Fruit fly (Drosophila melanogaster) whole organism, pupa: ENCODE data around the gene Pten.

Experiments used
- CG10348 ChIP-seq: fragments of 200-800 bp; sonication (Bioruptor generic); IDR thresholded peaks from 2 replicates; pipeline ENCODE4 v1.3.6; 2022; ENCODE audit warnings: missing biosample characterization, missing genetic modification characterization
- CG12605 ChIP-seq: fragments of 200-800 bp; sonication (Bioruptor generic); IDR thresholded peaks from 2 replicates; pipeline ENCODE4 v1.3.6; 2022; ENCODE audit warnings: missing biosample characterization, missing genetic modification characterization
- CG13204 ChIP-seq: fragments of 200-800 bp; sonication (Bioruptor generic); optimal IDR thresholded peaks from 2 replicates; lab custom pipeline; 2018; ENCODE audit warnings: missing biosample characterization, mild to moderate bottlenecking, missing genetic modification characterization, moderate library complexity
- CG14655 ChIP-seq: fragments of 200-800 bp; sonication (Bioruptor generic); optimal IDR thresholded peaks from 3 replicates; lab custom pipeline; 2017; ENCODE audit warnings: mild to moderate bottlenecking, missing biosample characterization, missing genetic modification reagents, missing genetic modification characterization
- CG15710 ChIP-seq: fragments of 200-800 bp; sonication (Bioruptor generic); optimal IDR thresholded peaks from 2 replicates; lab custom pipeline; 2018; ENCODE audit warnings: missing biosample characterization, mild to moderate bottlenecking, missing genetic modification characterization, moderate library complexity
- CG17806 ChIP-seq: fragments of 200-800 bp; sonication (Bioruptor generic); optimal IDR thresholded peaks from 2 replicates; lab custom pipeline; 2018; ENCODE audit warnings: missing biosample characterization, mild to moderate bottlenecking, missing genetic modification characterization, moderate library complexity
- CG32121 ChIP-seq: fragments of 200-800 bp; sonication (Bioruptor generic); IDR thresholded peaks from 2 replicates; pipeline ENCODE4 v1.3.6; 2022; ENCODE audit warnings: missing biosample characterization, missing genetic modification characterization
- CG34367 ChIP-seq: fragments of 200-800 bp; sonication (Bioruptor generic); optimal IDR thresholded peaks from 2 replicates; lab custom pipeline; 2018; ENCODE audit warnings: missing biosample characterization, mild to moderate bottlenecking, missing genetic modification characterization
- CG4496 ChIP-seq: fragments of 200-800 bp; sonication (Bioruptor generic); IDR thresholded peaks from 3 replicates; pipeline ENCODE4 v1.3.6; 2022; ENCODE audit warnings: missing biosample characterization, missing genetic modification characterization
- CG8159 ChIP-seq: fragments of 200-800 bp; sonication (Bioruptor generic); optimal IDR thresholded peaks from 3 replicates; lab custom pipeline; 2018; ENCODE audit warnings: missing biosample characterization, mild to moderate bottlenecking, missing genetic modification characterization, moderate library complexity
- CG9948 ChIP-seq: fragments of 200-800 bp; sonication (Bioruptor generic); optimal IDR thresholded peaks from 2 replicates; lab custom pipeline; 2018; ENCODE audit warnings: missing biosample characterization, mild to moderate bottlenecking, missing genetic modification characterization, moderate library complexity
- D1 ChIP-seq: fragments of 200-800 bp; sonication (Bioruptor generic); optimal IDR thresholded peaks from 2 replicates; lab custom pipeline; 2018; ENCODE audit warnings: missing biosample characterization, mild to moderate bottlenecking, missing genetic modification characterization, moderate library complexity
- EcR ChIP-seq: fragments of 200-800 bp; sonication (Bioruptor generic); optimal IDR thresholded peaks from 3 replicates; lab custom pipeline; 2019; ENCODE audit warnings: missing biosample characterization, missing genetic modification characterization, mild to moderate bottlenecking, moderate library complexity, missing genetic modification reagents
- Ets98B ChIP-seq: fragments of 200-800 bp; sonication (Bioruptor generic); IDR thresholded peaks from 2 replicates; pipeline ENCODE4 v1.3.6; 2022; ENCODE audit warnings: missing biosample characterization, missing genetic modification characterization
- Pif1A ChIP-seq: fragments of 200-800 bp; sonication (Bioruptor generic); optimal IDR thresholded peaks from 3 replicates; lab custom pipeline; 2016; ENCODE audit warnings: missing biosample characterization, missing genetic modification characterization
- Pif1B ChIP-seq: fragments of 200-800 bp; sonication (Bioruptor generic); optimal IDR thresholded peaks from 3 replicates; lab custom pipeline; 2016; ENCODE audit warnings: missing biosample characterization, missing genetic modification characterization
- Snoo ChIP-seq: fragments of 200-800 bp; sonication (Bioruptor generic); optimal IDR thresholded peaks from 3 replicates; lab custom pipeline; 2017; ENCODE audit warnings: missing biosample characterization, mild to moderate bottlenecking, missing genetic modification characterization, inconsistent platforms
- fd96Ca ChIP-seq: fragments of 200-800 bp; sonication (Bioruptor generic); IDR thresholded peaks from 3 replicates; pipeline ENCODE4 v1.3.6; 2022; ENCODE audit warnings: missing biosample characterization, missing genetic modification characterization
- gl ChIP-seq: fragments of 200-800 bp; sonication (Bioruptor generic); optimal IDR thresholded peaks from 2 replicates; lab custom pipeline; 2018; ENCODE audit warnings: missing biosample characterization, mild to moderate bottlenecking, missing genetic modification characterization
- rn ChIP-seq: fragments of 200-800 bp; sonication (Bioruptor generic); IDR thresholded peaks from 2 replicates; pipeline ENCODE4 v1.3.6; 2022; ENCODE audit warnings: missing biosample characterization, missing genetic modification characterization

Gene Pten

dm6 chr2L:10263830-10264634 lies 3.2 kb upstream of the Pten start, which contains the start of gene REPTOR-BP:
Gene REPTOR-BP, plus strand, starts transcription at chr2L:10264125.
- no peak for TF ChIP-seq CG4496 (GFP tag; lab: Robert Waterston, UW)
- TF ChIP-seq Pif1A (GFP tag; lab: Kevin White, UChicago): no peak
- no peak for TF ChIP-seq rn (GFP tag; lab: Robert Waterston, UW)
- TF ChIP-seq CG32121: no peak
- TF ChIP-seq Snoo: peak; percentile 8
- no peak for TF ChIP-seq CG9948 (tag; lab: Kevin White, UChicago)
- TF ChIP-seq CG15710 (tag; lab: Kevin White, UChicago): no peak

dm6 chr2L:10263343-10263744 lies 2.5 kb upstream of the Pten start, which contains the start of gene Rsf1:
Gene Rsf1, minus strand, starts transcription at chr2L:10263554.
- TF ChIP-seq rn (GFP tag; lab: Robert Waterston, UW): no peak
- peak; percentile 8 for TF ChIP-seq CG15710 (tag; lab: Kevin White, UChicago)

DNA sequence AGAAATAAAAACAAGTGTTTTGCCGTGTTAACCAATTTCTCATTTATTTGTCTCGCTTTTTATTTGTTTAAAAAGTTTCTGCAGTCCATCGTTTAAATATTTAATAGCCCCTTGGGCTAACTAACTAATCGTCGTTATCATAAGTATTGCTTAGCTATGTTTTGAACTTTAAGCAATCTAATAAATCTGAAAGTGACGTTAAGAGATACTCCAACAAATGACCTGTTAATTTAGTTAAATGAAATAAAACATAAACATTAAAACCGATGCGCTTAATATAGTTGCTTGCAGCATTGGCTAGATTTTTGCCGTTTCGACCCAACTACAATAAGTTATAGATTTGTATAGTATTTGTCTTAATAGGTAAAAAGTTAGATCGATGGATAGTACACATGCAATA lies 925 bp upstream of the Pten start:
- TF ChIP-seq CG4496 (GFP tag; lab: Robert Waterston, UW): no peak
- no peak for TF ChIP-seq D1
- TF ChIP-seq CG14655 (GFP tag; lab: Kevin White, UChicago): no peak
- no peak for TF ChIP-seq fd96Ca (GFP tag; lab: Robert Waterston, UW)
- no peak for TF ChIP-seq CG13204
- TF ChIP-seq CG17806 (tag; lab: Kevin White, UChicago): no peak
- TF ChIP-seq EcR: no peak
- no peak for TF ChIP-seq CG10348 (GFP tag; lab: Robert Waterston, UW)
- no peak for TF ChIP-seq Snoo
- no peak for TF ChIP-seq Pif1A (GFP tag; lab: Kevin White, UChicago)
- TF ChIP-seq CG34367: no peak
- no peak for TF ChIP-seq Pif1B (GFP tag; lab: Kevin White, UChicago)
- no peak for TF ChIP-seq rn (GFP tag; lab: Robert Waterston, UW)
- no peak for TF ChIP-seq Ets98B (GFP tag; lab: Robert Waterston, UW)
- no peak for TF ChIP-seq CG9948 (tag; lab: Kevin White, UChicago)
- TF ChIP-seq gl (tag; lab: Kevin White, UChicago): no peak
- no peak for TF ChIP-seq CG32121
- no peak for TF ChIP-seq CG12605 (GFP tag; lab: Robert Waterston, UW)

DNA sequence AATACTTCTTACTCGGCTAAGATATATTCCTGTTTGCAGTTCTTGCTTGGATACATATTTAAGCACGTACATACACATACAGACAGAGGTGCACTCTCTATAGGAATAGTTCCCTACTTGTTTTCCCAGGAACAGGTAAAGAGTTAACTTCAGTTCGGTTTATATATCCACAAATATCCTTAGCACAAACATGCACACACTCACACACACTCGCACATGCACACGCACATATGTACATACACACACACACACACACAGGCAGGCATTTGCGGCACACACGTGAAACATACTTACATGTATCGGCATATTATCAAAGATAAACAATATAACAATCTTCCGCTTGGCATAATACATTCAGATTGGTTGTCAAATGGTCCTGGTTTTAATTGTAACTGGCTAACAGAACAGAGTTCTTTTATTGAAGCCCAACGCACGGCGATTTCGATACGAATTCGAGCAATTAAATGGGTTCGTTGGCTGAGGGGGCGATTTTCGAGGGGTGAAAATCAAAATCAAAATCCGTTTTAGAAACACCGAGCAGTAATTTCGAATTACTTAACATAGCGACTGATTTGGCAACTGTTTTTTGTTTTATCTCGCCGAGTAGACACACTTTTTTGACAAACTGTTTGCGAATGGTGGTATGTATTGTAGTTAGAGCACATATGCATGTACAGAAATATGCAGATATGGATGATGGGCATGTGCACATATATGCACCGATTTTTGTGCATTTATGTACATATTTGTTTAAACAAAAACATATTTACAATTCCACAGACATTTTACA lies 694 bp downstream of the Pten start:
- TF ChIP-seq Pif1B (GFP tag; lab: Kevin White, UChicago): no peak
- no peak for TF ChIP-seq rn (GFP tag; lab: Robert Waterston, UW)
- no peak for TF ChIP-seq CG13204
- no peak for TF ChIP-seq Pif1A (GFP tag; lab: Kevin White, UChicago)
- TF ChIP-seq CG15710 (tag; lab: Kevin White, UChicago): no peak
- no peak for TF ChIP-seq gl (tag; lab: Kevin White, UChicago)
- no peak for TF ChIP-seq CG9948 (tag; lab: Kevin White, UChicago)
- no peak for TF ChIP-seq CG10348 (GFP tag; lab: Robert Waterston, UW)
- no peak; the same call in 2 of the 3 replicates for TF ChIP-seq CG4496 (GFP tag; lab: Robert Waterston, UW)
- TF ChIP-seq Snoo: no peak
- TF ChIP-seq EcR: no peak

dm6 chr2L:10255725-10256158 lies 5.1 kb downstream of the Pten start, which contains the start of gene CG5676:
Gene CG5676, minus strand, starts transcription at chr2L:10255891.
- TF ChIP-seq D1 (peak; percentile 67), Pif1B (GFP tag; lab: Kevin White, UChicago) (no peak), CG8159 (tag; lab: Kevin White, UChicago) (no peak), Pif1A (GFP tag; lab: Kevin White, UChicago) (no peak), CG34367 (no peak)
- TF ChIP-seq, all 21 proteins: peak for 1

- TF ChIP-seq EcR: peak; percentile 69
- TF ChIP-seq gl (tag; lab: Kevin White, UChicago): no peak
Observed at dm6 chr2L:10251592-10251991, 9.3 kb downstream of the Pten start, which contains the start of gene Ror. Gene Ror, plus strand, starts transcription at chr2L:10251843.

dm6 chr2L:10250441-10250847 lies 10.4 kb downstream of the Pten start, which contains the start of the genes bsk and CG31717:
Gene bsk, minus strand, starts transcription at chr2L:10250501.
Gene CG31717, plus strand, starts transcription at chr2L:10250737.
- TF ChIP-seq rn (GFP tag; lab: Robert Waterston, UW) (no peak), EcR (peak; percentile 43)
